Fruit fly (Drosophila melanogaster) whole organism, wandering third instar larva: ENCODE measurements around the gene CG14852.

ENCODE experiments used
- CG9705 ChIP-seq: fragments of 200-800 bp; sonication (Bioruptor generic); optimal IDR thresholded peaks from 2 replicates; lab custom pipeline; 2018; ENCODE audit warnings: missing biosample characterization, mild to moderate bottlenecking, missing genetic modification characterization
- Dfd ChIP-seq: fragments of >200 bp; optimal IDR thresholded peaks from 2 replicates; lab custom pipeline; 2017; ENCODE audit warnings: missing biosample characterization, missing genetic modification characterization
- Hnf4 ChIP-seq: fragments of 200-800 bp; sonication (Bioruptor generic); optimal IDR thresholded peaks from 2 replicates; lab custom pipeline; 2016; ENCODE audit warnings: missing biosample characterization, mild to moderate bottlenecking, missing genetic modification characterization
- Hr83 ChIP-seq: fragments of 200-300 bp; sonication (Bioruptor generic); optimal IDR thresholded peaks from 2 replicates; lab custom pipeline; 2016; ENCODE audit warnings: missing biosample characterization, mild to moderate bottlenecking, missing genetic modification characterization, moderate library complexity; ENCODE audit not compliant: poor library complexity, severe bottlenecking
- OdsH ChIP-seq: fragments of 200-800 bp; sonication (Bioruptor generic); optimal IDR thresholded peaks from 2 replicates; lab custom pipeline; 2016; ENCODE audit warnings: missing biosample characterization, mild to moderate bottlenecking, missing genetic modification characterization
- Sp1 ChIP-seq: fragments of 200-800 bp; sonication (Bioruptor generic); optimal IDR thresholded peaks from 3 replicates; lab custom pipeline; 2019; ENCODE audit warnings: missing biosample characterization, mild to moderate bottlenecking, missing genetic modification characterization, moderate library complexity
- dsf ChIP-seq: sonication (Bioruptor generic); optimal IDR thresholded peaks from 2 replicates; lab custom pipeline; 2016; ENCODE audit warnings: missing biosample characterization, missing genetic modification characterization, borderline replicate concordance
- psq ChIP-seq: fragments of 200-800 bp; sonication (Bioruptor generic); optimal IDR thresholded peaks from 3 replicates; lab custom pipeline; 2017; ENCODE audit warnings: missing biosample characterization, mild to moderate bottlenecking, missing genetic modification characterization, moderate library complexity
- usp ChIP-seq: fragments of >200 bp; optimal IDR thresholded peaks from 2 replicates; lab custom pipeline; 2017; ENCODE audit warnings: missing biosample characterization, missing genetic modification characterization

- no peak for TF ChIP-seq dsf (GFP tag; lab: Kevin White, UChicago)
- TF ChIP-seq OdsH (GFP tag; lab: Kevin White, UChicago), result no peak
- TF ChIP-seq Hr83 (GFP tag; lab: Kevin White, UChicago), result no peak
- TF ChIP-seq Dfd (GFP tag; lab: Kevin White, UChicago), result no peak
- no peak for TF ChIP-seq Sp1 (GFP tag; lab: Kevin White, UChicago)
- no peak for TF ChIP-seq usp (GFP tag; lab: Kevin White, UChicago)
- no peak for TF ChIP-seq Hnf4
- TF ChIP-seq CG9705 (GFP tag; lab: Kevin White, UChicago), result no peak
- TF ChIP-seq psq (GFP tag; lab: Kevin White, UChicago), result no peak
These were observed 49.0 kb upstream of the CG14852 start, which contains the start of gene CG34273 for dm6 chr3R:14516742-14517141.
